Fruit fly (Drosophila melanogaster) whole organism, embryonic: Measurements from ENCODE around the gene RASSF8.

Experiments
- Asciz ChIP-seq: fragments of 200-800 bp; sonication (Bioruptor generic); optimal IDR thresholded peaks from 2 replicates; lab custom pipeline; 2017; ENCODE audit warnings: missing biosample characterization, mild to moderate bottlenecking, missing genetic modification characterization, missing genetic modification reagents
- Blimp-1 ChIP-seq: fragments of 200-800 bp; sonication (Bioruptor generic); optimal IDR thresholded peaks from 3 replicates; lab custom pipeline; 2018; ENCODE audit warnings: missing biosample characterization, missing genetic modification characterization, mild to moderate bottlenecking, moderate library complexity, missing genetic modification reagents
- CG10267 ChIP-seq: fragments of 200-800 bp; sonication (Bioruptor generic); optimal IDR thresholded peaks from 2 replicates; lab custom pipeline; 2018; ENCODE audit warnings: missing biosample characterization, mild to moderate bottlenecking, missing genetic modification characterization, moderate library complexity
- CG10979 ChIP-seq: fragments of 200-800 bp; sonication (Bioruptor generic); optimal IDR thresholded peaks from 2 replicates; lab custom pipeline; 2018; ENCODE audit warnings: missing biosample characterization, mild to moderate bottlenecking, missing genetic modification characterization, moderate library complexity
- CG11504 ChIP-seq: fragments of 200-800 bp; sonication (Bioruptor generic); optimal IDR thresholded peaks from 3 replicates; lab custom pipeline; 2019; ENCODE audit warnings: missing biosample characterization, mild to moderate bottlenecking, missing genetic modification characterization, moderate library complexity
- CG11695 ChIP-seq: fragments of 200-800 bp; sonication (Bioruptor generic); IDR thresholded peaks from 3 replicates; pipeline ENCODE4 v1.3.6; 2022; ENCODE audit warnings: missing biosample characterization, missing genetic modification characterization
- CG12391 ChIP-seq: fragments of 200-800 bp; sonication (Bioruptor generic); optimal IDR thresholded peaks from 3 replicates; lab custom pipeline; 2018; ENCODE audit warnings: missing biosample characterization, mild to moderate bottlenecking, missing genetic modification characterization, moderate library complexity
- CG14014 ChIP-seq: fragments of 200-800 bp; sonication (Bioruptor generic); IDR thresholded peaks from 2 replicates; pipeline ENCODE4 v1.3.6; 2022; ENCODE audit warnings: missing biosample characterization, missing genetic modification characterization
- CG1529 ChIP-seq: fragments of 200-800 bp; sonication (Bioruptor generic); optimal IDR thresholded peaks from 3 replicates; lab custom pipeline; 2018; ENCODE audit warnings: missing biosample characterization, missing genetic modification characterization
- CG15514 ChIP-seq: fragments of 200-800 bp; sonication (Bioruptor generic); optimal IDR thresholded peaks from 3 replicates; lab custom pipeline; 2017; ENCODE audit warnings: missing biosample characterization, missing genetic modification characterization, mild to moderate bottlenecking, moderate library complexity, missing genetic modification reagents
- CG1603 ChIP-seq: fragments of 200-800 bp; sonication (Bioruptor generic); optimal IDR thresholded peaks from 2 replicates; lab custom pipeline; 2019; ENCODE audit warnings: missing biosample characterization, mild to moderate bottlenecking, missing genetic modification characterization, moderate library complexity
- CG17359 ChIP-seq: fragments of 200-800 bp; sonication (Bioruptor generic); optimal IDR thresholded peaks from 3 replicates; lab custom pipeline; 2018; ENCODE audit warnings: missing biosample characterization, mild to moderate bottlenecking, missing genetic modification characterization, moderate library complexity
- CG17361 ChIP-seq: fragments of 200-800 bp; sonication (Bioruptor generic); IDR thresholded peaks from 3 replicates; pipeline ENCODE4 v1.3.6; 2022; ENCODE audit warnings: missing biosample characterization, missing genetic modification characterization
- CG17612 ChIP-seq: fragments of 200-800 bp; sonication (Bioruptor generic); IDR thresholded peaks from 2 replicates; pipeline ENCODE4 v1.3.6; 2022; ENCODE audit warnings: missing biosample characterization, missing genetic modification characterization
- CG18011 ChIP-seq: fragments of 200-800 bp; sonication (Bioruptor generic); optimal IDR thresholded peaks from 2 replicates; lab custom pipeline; 2017; ENCODE audit warnings: missing biosample characterization, missing genetic modification characterization, mild to moderate bottlenecking, moderate library complexity, missing genotype
- CG2116 ChIP-seq: fragments of 200-800 bp; sonication (Bioruptor generic); optimal IDR thresholded peaks from 3 replicates; lab custom pipeline; 2018; ENCODE audit warnings: missing biosample characterization, mild to moderate bottlenecking, missing genetic modification characterization
- CG2129 ChIP-seq: fragments of 200-800 bp; sonication (Bioruptor generic); IDR thresholded peaks from 2 replicates; pipeline ENCODE4 v1.3.6; 2022; ENCODE audit warnings: missing biosample characterization, missing genetic modification characterization; ENCODE audit not compliant: partially characterized antibody
- CG2199 ChIP-seq: fragments of 200-800 bp; sonication (Bioruptor generic); IDR thresholded peaks from 3 replicates; pipeline ENCODE4 v1.3.6; 2022; ENCODE audit warnings: missing biosample characterization, missing genetic modification characterization
- CG2712 ChIP-seq: fragments of 200-800 bp; optimal IDR thresholded peaks from 3 replicates; lab custom pipeline; 2019; ENCODE audit warnings: missing biosample characterization, mild to moderate bottlenecking, missing genetic modification characterization, moderate library complexity
- CG31388 ChIP-seq: fragments of 200-800 bp; sonication (Bioruptor generic); optimal IDR thresholded peaks from 2 replicates; lab custom pipeline; 2016; ENCODE audit warnings: missing biosample characterization, missing genetic modification characterization
- CG7556 ChIP-seq: fragments of 200-800 bp; sonication (Bioruptor generic); optimal IDR thresholded peaks from 2 replicates; lab custom pipeline; 2017; ENCODE audit warnings: missing biosample characterization, mild to moderate bottlenecking, missing genetic modification characterization
- CG7786 ChIP-seq: fragments of 200-800 bp; sonication (Bioruptor generic); optimal IDR thresholded peaks from 2 replicates; lab custom pipeline; 2016; ENCODE audit warnings: missing biosample characterization, missing genetic modification characterization
- CG8359 ChIP-seq: fragments of 200-800 bp; sonication (Bioruptor generic); optimal IDR thresholded peaks from 2 replicates; lab custom pipeline; 2017; ENCODE audit warnings: missing biosample characterization, mild to moderate bottlenecking, missing genetic modification characterization, borderline replicate concordance
- ERR ChIP-seq: fragments of 200-800 bp; sonication (Bioruptor generic); optimal IDR thresholded peaks from 2 replicates; lab custom pipeline; 2016; ENCODE audit warnings: missing biosample characterization, missing genetic modification characterization
- Ets65A ChIP-seq: fragments of 200-800 bp; sonication (Bioruptor generic); peaks from one replicate; lab custom pipeline; 2016; ENCODE audit warnings: missing biosample characterization, missing genetic modification characterization
- Jarid2 ChIP-seq: fragments of 200-800 bp; sonication (Bioruptor generic); optimal IDR thresholded peaks from 3 replicates; lab custom pipeline; 2017; ENCODE audit warnings: mild to moderate bottlenecking, missing biosample characterization, missing genetic modification reagents, missing genetic modification characterization
- Lhr ChIP-seq: fragments of 200-800 bp; sonication (Bioruptor generic); optimal IDR thresholded peaks from 3 replicates; lab custom pipeline; 2017; ENCODE audit warnings: mild to moderate bottlenecking, missing biosample characterization, missing genetic modification reagents, missing genetic modification characterization
- MTF-1 ChIP-seq: fragments of 200-800 bp; sonication (Bioruptor generic); optimal IDR thresholded peaks from 2 replicates; lab custom pipeline; 2018; ENCODE audit warnings: missing biosample characterization, mild to moderate bottlenecking, missing genetic modification characterization, borderline replicate concordance
- Mes4 ChIP-seq: fragments of 200-800 bp; sonication (Bioruptor generic); optimal IDR thresholded peaks from 2 replicates; lab custom pipeline; 2016; ENCODE audit warnings: missing biosample characterization, missing genetic modification characterization
- Sry-δ ChIP-seq: fragments of 200-800 bp; sonication (Bioruptor generic); optimal IDR thresholded peaks from 2 replicates; lab custom pipeline; 2016; ENCODE audit warnings: missing biosample characterization, missing genetic modification characterization
- Ssrp ChIP-seq: fragments of 200-800 bp; sonication (Bioruptor generic); optimal IDR thresholded peaks from 2 replicates; lab custom pipeline; 2018; ENCODE audit warnings: missing biosample characterization, mild to moderate bottlenecking, missing genetic modification characterization, moderate library complexity
- Vsx1 ChIP-seq: fragments of 200-800 bp; sonication (Bioruptor generic); optimal IDR thresholded peaks from 2 replicates; lab custom pipeline; 2017; ENCODE audit warnings: missing biosample characterization, mild to moderate bottlenecking, missing genetic modification characterization, missing genetic modification reagents
- Xrp1 ChIP-seq: fragments of 200-800 bp; sonication (Bioruptor generic); IDR thresholded peaks from 2 replicates; pipeline ENCODE4 v1.3.6; 2022; ENCODE audit warnings: missing biosample characterization, missing genetic modification characterization
- amos ChIP-seq: fragments of 200-800 bp; sonication (Bioruptor generic); IDR thresholded peaks from 2 replicates; pipeline ENCODE4 v1.3.6; 2022; ENCODE audit warnings: missing biosample characterization, missing genetic modification characterization; ENCODE audit not compliant: partially characterized antibody
- ci ChIP-seq: fragments of 200-800 bp; sonication (Bioruptor generic); IDR thresholded peaks from 3 replicates; pipeline ENCODE4 v1.3.6; 2022; ENCODE audit warnings: missing biosample characterization, missing genetic modification characterization
- corto ChIP-seq: fragments of 200-800 bp; sonication (Bioruptor generic); optimal IDR thresholded peaks from 2 replicates; lab custom pipeline; 2016; ENCODE audit warnings: missing biosample characterization, mild to moderate bottlenecking, missing genetic modification characterization, moderate library complexity
- danr ChIP-seq: fragments of 200-800 bp; sonication (Bioruptor generic); IDR thresholded peaks from 2 replicates; pipeline ENCODE4 v1.3.6; 2022; ENCODE audit warnings: missing biosample characterization, missing genetic modification characterization
- dmrt11E ChIP-seq: fragments of 200-800 bp; sonication (Bioruptor generic); optimal IDR thresholded peaks from 3 replicates; lab custom pipeline; 2018; ENCODE audit warnings: missing biosample characterization, mild to moderate bottlenecking, missing genetic modification characterization, moderate library complexity
- dmrt99B ChIP-seq: fragments of 200-800 bp; sonication (Bioruptor generic); optimal IDR thresholded peaks from 2 replicates; lab custom pipeline; 2018; ENCODE audit warnings: missing biosample characterization, mild to moderate bottlenecking, missing genetic modification characterization, moderate library complexity
- exex ChIP-seq: fragments of 200-800 bp; sonication (Bioruptor generic); optimal IDR thresholded peaks from 4 replicates; lab custom pipeline; 2018; ENCODE audit warnings: missing biosample characterization, mild to moderate bottlenecking, missing genetic modification characterization, moderate library complexity
- gem ChIP-seq: fragments of 200-800 bp; sonication (Bioruptor generic); optimal IDR thresholded peaks from 2 replicates; lab custom pipeline; 2019; ENCODE audit warnings: missing biosample characterization, mild to moderate bottlenecking, missing genetic modification characterization, moderate library complexity
- lmd ChIP-seq: fragments of 200-800 bp; sonication (Bioruptor generic); IDR thresholded peaks from 2 replicates; pipeline ENCODE4 v1.3.6; 2022; ENCODE audit warnings: missing biosample characterization, missing genetic modification characterization
- pita ChIP-seq: fragments of 200-800 bp; sonication (Bioruptor generic); optimal IDR thresholded peaks from 2 replicates; lab custom pipeline; 2017; ENCODE audit warnings: missing biosample characterization, mild to moderate bottlenecking, missing genetic modification characterization
- pzg ChIP-seq: fragments of 200-800 bp; sonication (Bioruptor generic); optimal IDR thresholded peaks from 3 replicates; lab custom pipeline; 2018; ENCODE audit warnings: missing biosample characterization, mild to moderate bottlenecking, missing genetic modification characterization, moderate library complexity
- ro ChIP-seq: fragments of 200-800 bp; sonication (Bioruptor generic); IDR thresholded peaks from 2 replicates; pipeline ENCODE4 v1.3.6; 2022; ENCODE audit warnings: missing biosample characterization, missing genetic modification characterization
- row ChIP-seq: fragments of 200-800 bp; sonication (Bioruptor generic); IDR thresholded peaks from 3 replicates; pipeline ENCODE4 v1.3.6; 2022; ENCODE audit warnings: missing biosample characterization, missing genetic modification characterization
- sens ChIP-seq: fragments of 200-800 bp; sonication (Bioruptor generic); peaks from one replicate; lab custom pipeline; 2016; ENCODE audit warnings: missing biosample characterization, missing genetic modification characterization
- z ChIP-seq: fragments of 200-800 bp; sonication (Bioruptor generic); IDR thresholded peaks from 3 replicates; pipeline ENCODE4 v1.3.6; 2022; ENCODE audit warnings: missing biosample characterization, missing genetic modification characterization

RASSF8 gene

dm6 chr3R:25659857-25660417 is 1.7 kb upstream of the RASSF8 start (continued):
- 0 out of 3 replicates have a peak, but pooled peaks have one; percentile 20 for TF ChIP-seq CG17361 (GFP tag; lab: Robert Waterston, UW)
- TF ChIP-seq dmrt11E (tag; lab: Kevin White, UChicago): no peak
- TF ChIP-seq CG14014 (GFP tag; lab: Robert Waterston, UW): peak; percentile 9; the same call in 1 of the 2 replicates
- TF ChIP-seq CG8359 (GFP tag; lab: Kevin White, UChicago): no peak
- no peak for TF ChIP-seq CG7786
- no peak for TF ChIP-seq pita (GFP tag; lab: Kevin White, UChicago)
- no peak for TF ChIP-seq CG1529 (GFP tag; lab: Kevin White, UChicago)
- TF ChIP-seq CG1603 (tag; lab: Kevin White, UChicago): peak; percentile 21
- peak; percentile 25 for TF ChIP-seq Blimp-1 (GFP tag; lab: Kevin White, UChicago)
- TF ChIP-seq sens (GFP tag; lab: Kevin White, UChicago): peak; percentile 71
- no peak for TF ChIP-seq CG10267 (tag; lab: Kevin White, UChicago)
- no peak for TF ChIP-seq CG15514
- peak; percentile 23 for TF ChIP-seq CG12391
- peak; percentile 19 for TF ChIP-seq Asciz (GFP tag; lab: Kevin White, UChicago)
- TF ChIP-seq Ssrp: peak; percentile 10
- peak; percentile 16 for TF ChIP-seq CG17359 (tag; lab: Kevin White, UChicago)
- TF ChIP-seq CG10979 (tag; lab: Kevin White, UChicago): peak; percentile 6
- TF ChIP-seq Mes4 (GFP tag; lab: Kevin White, UChicago): no peak
- TF ChIP-seq CG11504 (tag; lab: Kevin White, UChicago): peak; percentile 13
- peak; percentile 7 for TF ChIP-seq dmrt99B (tag; lab: Kevin White, UChicago)
- 0 out of 3 replicates have a peak, but pooled peaks have one; percentile 10 for TF ChIP-seq CG11695
- TF ChIP-seq ci (GFP tag; lab: Robert Waterston, UW): peak; percentile 50; the same call in 1 of the 3 replicates
- no peak for TF ChIP-seq CG2129 (GFP tag; lab: Robert Waterston, UW)
- peak; percentile 2 for TF ChIP-seq gem (tag; lab: Kevin White, UChicago)
- TF ChIP-seq Jarid2 (GFP tag; lab: Kevin White, UChicago): no peak
- TF ChIP-seq Vsx1 (GFP tag; lab: Kevin White, UChicago): peak; percentile 56
- peak; percentile 66 for TF ChIP-seq Ets65A (GFP tag; lab: Kevin White, UChicago)

dm6 chr3R:25660985-25661530 is 537 bp upstream of the RASSF8 start, which contains the start of gene Tnks:
Gene Tnks (minus strand): TSS chr3R:25661286.
- TF ChIP-seq danr (no peak), CG7556 (GFP tag; lab: Kevin White, UChicago) (no peak), exex (no peak), ERR (GFP tag; lab: Kevin White, UChicago) (no peak), MTF-1 (GFP tag; lab: Kevin White, UChicago) (no peak), CG2116 (GFP tag; lab: Kevin White, UChicago) (no peak), z (no peak), CG18011 (GFP tag; lab: Kevin White, UChicago) (no peak), CG2712 (tag; lab: Kevin White, UChicago) (no peak), row (GFP tag; lab: Robert Waterston, UW) (no peak), pzg (peak; percentile 55), corto (GFP tag; lab: Kevin White, UChicago) (no peak), Lhr (peak; percentile 54), amos (peak; percentile 8; the same call in 1 of the 2 replicates), CG31388 (GFP tag; lab: Kevin White, UChicago) (no peak), CG12391 (peak; percentile 37), Xrp1 (GFP tag; lab: Robert Waterston, UW) (no peak), ro (GFP tag; lab: Robert Waterston, UW) (no peak), CG2199 (GFP tag; lab: Robert Waterston, UW) (no peak), CG17612 (GFP tag; lab: Robert Waterston, UW) (no peak), lmd (GFP tag; lab: Robert Waterston, UW) (no peak), Sry-δ (no peak)
